Worm (Caenorhabditis elegans): Measurements from ENCODE around the gene frpr-9.

Gene frpr-9

DNA sequence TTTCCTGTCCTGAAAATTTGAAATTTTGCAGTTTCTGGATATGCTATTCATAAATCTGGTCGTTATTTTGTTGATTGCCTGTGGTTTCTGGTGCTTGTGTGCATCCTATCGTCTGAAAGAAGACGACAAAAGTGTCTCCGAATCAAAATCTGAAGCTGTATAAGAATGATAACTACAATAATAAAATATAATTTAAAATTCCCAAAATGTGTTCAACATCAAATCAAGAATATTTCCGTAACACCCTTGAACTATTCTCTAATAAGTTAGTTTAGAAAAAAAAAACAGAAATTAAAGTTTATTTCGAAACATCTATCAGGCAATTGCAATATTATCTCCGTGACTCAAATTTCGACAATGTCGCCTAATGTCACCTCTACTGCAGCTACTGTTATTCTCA, 48.6 kb downstream of the frpr-9 start, which contains the start of gene C45B11.8:
Gene C45B11.8, plus strand, starts transcription at position 301 of the 400 bp plus-strand sequence.
- TF ChIP-seq ztf-11 (tag; optimal IDR thresholded peaks at IDR 0.05) (no peak), elt-3 (tag; optimal IDR thresholded peaks at IDR 0.05) (no peak), unc-62 (GFP tag; optimal IDR thresholded peaks at IDR 0.05) (no peak), blmp-1 (tag; optimal IDR thresholded peaks at IDR 0.05; ENCODE audit: insufficient read depth) (no peak), nhr-10 (tag; optimal IDR thresholded peaks at IDR 0.05) (no peak), fos-1 (tag; optimal IDR thresholded peaks at IDR 0.05) (no peak), sma-3 (GFP tag; optimal IDR thresholded peaks at IDR 0.05) (no peak), nhr-23 (tag; optimal IDR thresholded peaks at IDR 0.05) (no peak), lin-11 (tag; optimal IDR thresholded peaks at IDR 0.05) (no peak), sma-9 (GFP tag; optimal IDR thresholded peaks at IDR 0.05) (no peak), sma-9 (tag; optimal IDR thresholded peaks at IDR 0.05) (no peak), elt-1 (tag; optimal IDR thresholded peaks at IDR 0.05) (no peak), gmeb-1 (tag; optimal IDR thresholded peaks at IDR 0.05) (no peak), unc-55 (GFP tag; optimal IDR thresholded peaks at IDR 0.05) (no peak), zag-1 (tag; optimal IDR thresholded peaks at IDR 0.05) (no peak), mdl-1 (tag; optimal IDR thresholded peaks at IDR 0.05) (no peak), dmd-4 (tag; optimal IDR thresholded peaks at IDR 0.05) (no peak), nhr-77 (tag; optimal IDR thresholded peaks at IDR 0.05) (no peak), peb-1 (tag; optimal IDR thresholded peaks at IDR 0.05) (no peak), C34F6.9 (tag; optimal IDR thresholded peaks at IDR 0.05) (no peak), nhr-237 (tag; optimal IDR thresholded peaks at IDR 0.05) (no peak)

DNA sequence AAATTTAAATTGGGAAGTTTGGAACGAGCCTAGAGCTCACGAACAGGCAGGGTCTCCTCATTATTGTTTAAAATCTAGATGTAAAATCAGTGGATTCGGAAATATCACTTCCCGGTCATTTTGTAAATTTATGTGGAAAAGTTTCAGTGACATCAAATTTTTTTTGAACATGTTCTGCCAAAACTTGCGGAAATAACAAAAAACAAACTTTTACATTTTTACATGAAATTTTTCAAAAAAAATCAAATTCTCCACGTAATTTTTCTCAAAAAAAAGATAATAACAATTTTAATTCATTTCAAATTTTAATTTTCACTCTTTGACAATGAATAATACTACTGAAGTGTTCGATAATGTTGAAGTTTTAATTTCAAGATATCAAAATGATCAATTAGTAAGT, 49.6 kb downstream of the frpr-9 start, which contains the start of gene C45B11.5:
Gene C45B11.5, plus strand, starts transcription at position 301 of the 400 bp plus-strand sequence.
- no peak for TF ChIP-seq F13H6.1 (tag; optimal IDR thresholded peaks at IDR 0.05)
- no peak for TF ChIP-seq nhr-77 (tag; optimal IDR thresholded peaks at IDR 0.05)
- no peak for TF ChIP-seq dmd-4 (tag; optimal IDR thresholded peaks at IDR 0.05)

DNA sequence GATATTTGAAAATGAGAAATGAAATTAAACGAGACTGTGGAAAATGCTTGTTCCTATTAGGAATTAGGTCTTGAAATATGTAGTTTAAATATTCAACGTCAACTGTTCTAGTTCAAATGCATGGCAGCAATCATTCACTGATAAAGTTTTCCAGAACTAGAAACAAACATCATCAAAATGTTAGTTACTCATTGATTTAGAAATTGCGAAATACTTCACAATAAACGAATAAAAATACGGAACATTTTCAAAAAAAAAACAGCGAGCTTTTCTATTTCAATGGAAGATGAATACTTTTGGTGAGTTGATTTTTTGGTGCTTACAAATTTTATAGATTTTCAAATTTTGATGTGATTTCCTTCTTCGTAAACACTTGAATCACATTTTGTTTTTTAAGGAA, 50.6 kb downstream of the frpr-9 start, which contains the start of gene C45B11.2:
Gene C45B11.2, plus strand, starts transcription at position 173 of the 400 bp plus-strand sequence.
- TF ChIP-seq fos-1 (tag; optimal IDR thresholded peaks at IDR 0.05) (peak; percentile 37), nhr-129 (tag; optimal IDR thresholded peaks at IDR 0.05) (peak; percentile 52), skn-1 (tag; optimal IDR thresholded peaks at IDR 0.05) (no peak)

DNA sequence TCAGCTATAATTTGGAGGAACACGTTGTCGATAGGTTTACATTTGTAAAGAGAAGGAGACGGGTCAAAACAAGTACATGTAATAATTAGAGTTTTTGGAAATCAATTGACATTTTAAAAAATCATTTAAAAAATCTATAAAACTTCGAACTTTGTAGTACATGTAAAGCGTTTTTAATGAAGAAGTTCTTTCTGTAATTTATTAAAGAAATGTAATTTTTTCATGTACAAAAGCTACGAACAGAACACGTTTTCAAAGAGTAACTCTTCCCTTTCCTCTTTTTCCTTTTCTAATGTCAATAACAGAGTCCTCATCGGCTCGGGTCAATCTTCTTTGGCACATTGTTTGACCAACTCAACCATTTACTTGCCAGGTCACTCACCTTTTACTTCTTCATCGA, 51.9 kb downstream of the frpr-9 start, which contains the start of gene C45B11.6:
Gene C45B11.6, plus strand, starts transcription at position 301 of the 400 bp plus-strand sequence.
- no peak for TF ChIP-seq nhr-11 (tag; optimal IDR thresholded peaks at IDR 0.05)
- TF ChIP-seq fos-1 (tag; optimal IDR thresholded peaks at IDR 0.05) = no peak
- TF ChIP-seq skn-1 (tag; optimal IDR thresholded peaks at IDR 0.05) = no peak
- no peak for TF ChIP-seq ztf-1 (GFP tag; conservative IDR thresholded peaks at IDR 0.05)
- TF ChIP-seq aly-2 (tag; optimal IDR thresholded peaks at IDR 0.05) = no peak
- TF ChIP-seq blmp-1 (tag; optimal IDR thresholded peaks at IDR 0.05; ENCODE audit: insufficient read depth) = no peak
- TF ChIP-seq F13H6.1 (tag; optimal IDR thresholded peaks at IDR 0.05) = no peak
- no peak for TF ChIP-seq alr-1 (tag; optimal IDR thresholded peaks at IDR 0.05)
- TF ChIP-seq lsy-2 (tag; optimal IDR thresholded peaks at IDR 0.05) = no peak
- TF ChIP-seq R02D3.7 (tag; optimal IDR thresholded peaks at IDR 0.05) = no peak
- no peak for TF ChIP-seq ztf-11 (tag; optimal IDR thresholded peaks at IDR 0.05)
- TF ChIP-seq mbf-1 (tag; optimal IDR thresholded peaks at IDR 0.05) = no peak
- TF ChIP-seq dmd-4 (tag; optimal IDR thresholded peaks at IDR 0.05) = no peak
- no peak for TF ChIP-seq mdl-1 (tag; optimal IDR thresholded peaks at IDR 0.05)
- no peak for TF ChIP-seq nhr-237 (tag; optimal IDR thresholded peaks at IDR 0.05)
- no peak for TF ChIP-seq lin-11 (tag; optimal IDR thresholded peaks at IDR 0.05)
- no peak for TF ChIP-seq lin-39 (tag; optimal IDR thresholded peaks at IDR 0.05)
- TF ChIP-seq Y55F3AM.14 (GFP tag; optimal IDR thresholded peaks at IDR 0.05) = no peak
- TF ChIP-seq unc-39 (tag; optimal IDR thresholded peaks at IDR 0.05) = no peak
- TF ChIP-seq lin-13 (GFP tag; optimal IDR thresholded peaks at IDR 0.05) = no peak

All from whole organism, L2 larva.